Worm (Caenorhabditis elegans) whole organism, early embryonic: ENCODE data around the gene gcy-32.

Experiments used
- ama-1 ChIP-seq: fragments of 150-350 bp; optimal IDR thresholded peaks from 2 replicates; lab custom pipeline; 2014
- ceh-36 ChIP-seq: sonication (generic microtip); optimal IDR thresholded peaks from 2 replicates; lab custom pipeline; 2016; ENCODE audit warnings: missing genetic modification characterization, inconsistent platforms, missing compliant biosample characterization
- hnd-1 ChIP-seq: sonication (generic microtip); optimal IDR thresholded peaks from 2 replicates; lab custom pipeline; 2016; ENCODE audit warnings: missing genetic modification characterization, missing compliant biosample characterization
- sea-1 ChIP-seq: fragments of 200-800 bp; sonication (Bioruptor generic); conservative IDR thresholded peaks from 2 replicates; pipeline ENCODE4 v1.3.6; 2022; ENCODE audit warnings: missing genetic modification characterization, missing compliant biosample characterization

DNA sequence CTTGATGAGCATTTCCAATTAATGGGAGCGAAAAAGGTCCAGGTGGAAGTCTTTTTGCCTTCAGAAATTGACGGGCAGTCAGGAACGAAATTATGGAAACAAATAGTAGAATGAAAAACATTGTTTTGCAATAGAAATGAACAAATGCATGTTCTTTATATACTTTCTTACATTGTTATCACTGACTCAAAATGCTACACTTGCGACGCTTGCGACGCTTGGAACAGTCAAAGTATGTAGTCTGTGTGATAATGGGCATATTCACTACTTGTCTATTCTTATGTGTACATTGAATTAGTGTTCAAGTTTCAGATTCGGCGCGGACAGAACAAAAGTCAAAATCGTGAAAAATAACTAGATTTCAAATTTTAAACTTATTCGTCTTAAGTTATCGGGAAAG, 16.9 kb downstream of the gcy-32 start, which contains the start of gene cyp-35C1:
- TF ChIP-seq ama-1 (no peak), sea-1 (no peak), ceh-36 (tag; lab: Kevin White, UChicago) (no peak), hnd-1 (tag; lab: Kevin White, UChicago) (no peak)
